ENCODE assay signal across 4 fruit fly cellular contexts in the genomic region with DNA sequence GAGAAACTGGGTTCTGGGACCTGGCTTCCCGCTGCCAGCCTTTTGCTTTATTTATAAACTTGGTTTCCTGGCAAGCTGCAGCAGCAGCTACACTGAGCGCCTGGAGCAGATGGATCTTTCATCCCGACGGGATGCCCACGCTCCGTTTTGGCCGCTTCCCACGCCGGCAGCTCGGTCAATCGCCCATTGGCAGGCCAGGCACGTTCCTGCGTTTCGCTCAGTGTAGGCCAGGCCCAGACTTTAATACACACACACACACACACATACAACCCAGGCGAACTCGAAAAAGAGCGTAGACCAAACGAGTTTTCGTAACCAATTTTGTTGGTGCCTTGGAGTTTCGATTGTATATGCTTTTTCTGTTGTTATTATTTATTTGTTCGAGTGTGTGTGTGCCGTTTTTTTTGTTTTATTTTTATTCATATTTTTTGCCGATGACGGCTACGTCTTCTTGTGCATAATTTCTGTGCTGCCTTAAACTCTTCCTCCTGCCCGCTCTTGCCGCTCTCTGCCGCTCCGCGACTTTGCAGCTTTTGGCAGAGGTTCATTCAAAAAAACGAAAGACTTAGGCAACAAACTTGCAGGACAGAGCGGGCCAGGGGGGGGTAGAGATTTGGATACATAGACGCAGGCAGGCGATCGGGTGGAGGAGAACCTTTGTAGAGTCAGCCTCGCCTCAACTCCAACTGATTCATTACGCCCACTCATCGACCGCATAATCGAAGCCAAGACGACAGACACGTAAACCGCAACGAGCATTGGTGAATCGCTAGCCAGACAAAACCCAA.
TF ChIP-seq lines count a peak whose summit lies in the region.

No protein-coding gene starts in this region.

- TF ChIP-seq CTCF in whole organism, embryonic (GFP tag; optimal IDR thresholded peaks at IDR 0.05; lab: Kevin White, UChicago): no peak

TF ChIP-seq in whole organism, embryonic, 481 proteins besides CTCF, POLR2A, EP300 and RAD21 (continues in another document):
- peak; percentile 89 for TF ChIP-seq nom (GFP tag; optimal IDR thresholded peaks at IDR 0.05; lab: Kevin White, UChicago)
- 0 out of 3 replicates have a peak, but pooled peaks have one; percentile 18 for TF ChIP-seq CG11456 (GFP tag; IDR thresholded peaks at IDR 0.05; lab: Robert Waterston, UW)
- no peak for TF ChIP-seq sqz (GFP tag; optimal IDR thresholded peaks at IDR 0.05; lab: Kevin White, UChicago)
- TF ChIP-seq chinmo (GFP tag; IDR thresholded peaks at IDR 0.05; lab: Robert Waterston, UW; ENCODE audit: partially characterized antibody): peak; percentile 60; the same call in 1 of the 4 replicates
- no peak for TF ChIP-seq Xrp1 (GFP tag; IDR thresholded peaks at IDR 0.05; lab: Robert Waterston, UW)
- TF ChIP-seq Awh (GFP tag; IDR thresholded peaks at IDR 0.05; lab: Robert Waterston, UW): no peak
- peak; percentile 30; the same call in 1 of the 3 replicates for TF ChIP-seq sr (GFP tag; IDR thresholded peaks at IDR 0.05; lab: Robert Waterston, UW)
- 0 out of 2 replicates have a peak, but pooled peaks have one; percentile 6 for TF ChIP-seq CG11247 (GFP tag; IDR thresholded peaks at IDR 0.05; lab: Robert Waterston, UW)
- no peak for TF ChIP-seq z (GFP tag; IDR thresholded peaks at IDR 0.05; lab: Robert Waterston, UW)
- TF ChIP-seq kni (GFP tag; optimal IDR thresholded peaks at IDR 0.05; lab: Kevin White, UChicago): peak; percentile 5
- peak; percentile 77 for TF ChIP-seq lbe (GFP tag; optimal IDR thresholded peaks at IDR 0.05; lab: Kevin White, UChicago)
- TF ChIP-seq slbo (GFP tag; IDR thresholded peaks at IDR 0.05; lab: Robert Waterston, UW): 0 out of 2 replicates have a peak, but pooled peaks have one; percentile 35
- TF ChIP-seq CG6854 (GFP tag; optimal IDR thresholded peaks at IDR 0.05; lab: Kevin White, UChicago): no peak
- no peak for TF ChIP-seq Mad (GFP tag; optimal IDR thresholded peaks at IDR 0.05; lab: Kevin White, UChicago)
- TF ChIP-seq CG7357 (GFP tag; IDR thresholded peaks at IDR 0.05; lab: Robert Waterston, UW): no peak
- TF ChIP-seq CG32532 (GFP tag; IDR thresholded peaks at IDR 0.05; lab: Robert Waterston, UW): 0 out of 2 replicates have a peak, but pooled peaks have one; percentile 22
- TF ChIP-seq CG18476 (GFP tag; optimal IDR thresholded peaks at IDR 0.05; lab: Kevin White, UChicago): no peak
- TF ChIP-seq Poxn (GFP tag; IDR thresholded peaks at IDR 0.05; lab: Robert Waterston, UW): no peak
- TF ChIP-seq crol (GFP tag; IDR thresholded peaks at IDR 0.05; lab: Robert Waterston, UW): peak; percentile 45

TF ChIP-seq in whole organism, prepupa, 60 proteins besides CTCF, POLR2A, EP300 and RAD21 (continues in another document):
- TF ChIP-seq CG4318 (GFP tag; optimal IDR thresholded peaks at IDR 0.05; lab: Kevin White, UChicago) (no peak), Met (GFP tag; optimal IDR thresholded peaks at IDR 0.05; lab: Kevin White, UChicago) (peak; percentile 89), fd59A (GFP tag; optimal IDR thresholded peaks at IDR 0.05; lab: Kevin White, UChicago) (peak; percentile 84), CG8319 (GFP tag; optimal IDR thresholded peaks at IDR 0.05; lab: Kevin White, UChicago) (peak; percentile 61), cyc (GFP tag; optimal IDR thresholded peaks at IDR 0.05; lab: Kevin White, UChicago) (peak; percentile 87), pdm3 (GFP tag; optimal IDR thresholded peaks at IDR 0.05; lab: Kevin White, UChicago) (no peak), CG6276 (GFP tag; optimal IDR thresholded peaks at IDR 0.05; lab: Kevin White, UChicago) (no peak), Sox102F (GFP tag; optimal IDR thresholded peaks at IDR 0.05; lab: Kevin White, UChicago) (peak; percentile 82), acj6 (GFP tag; optimal IDR thresholded peaks at IDR 0.05; lab: Kevin White, UChicago) (no peak), esn (GFP tag; optimal IDR thresholded peaks at IDR 0.05; lab: Kevin White, UChicago) (peak; percentile 95), achi (GFP tag; optimal IDR thresholded peaks at IDR 0.05; lab: Kevin White, UChicago) (no peak), CG16779 (tag; optimal IDR thresholded peaks at IDR 0.05; lab: Kevin White, UChicago) (peak; percentile 82), CG1621 (tag; optimal IDR thresholded peaks at IDR 0.05; lab: Kevin White, UChicago) (peak; percentile 81), CG6792 (GFP tag; optimal IDR thresholded peaks at IDR 0.05; lab: Kevin White, UChicago) (peak; percentile 82), CG9139 (GFP tag; optimal IDR thresholded peaks at IDR 0.05; lab: Kevin White, UChicago) (peak; percentile 49), Eip93F (GFP tag; optimal IDR thresholded peaks at IDR 0.05; lab: Kevin White, UChicago) (no peak), CG32006 (GFP tag; optimal IDR thresholded peaks at IDR 0.05; lab: Kevin White, UChicago) (peak; percentile 77), OdsH (GFP tag; optimal IDR thresholded peaks at IDR 0.05; lab: Kevin White, UChicago) (no peak), Hr39 (GFP tag; optimal IDR thresholded peaks at IDR 0.05; lab: Kevin White, UChicago) (peak; percentile 81), dsx (GFP tag; optimal IDR thresholded peaks at IDR 0.05; lab: Kevin White, UChicago; ENCODE audit: poor library complexity, severe bottlenecking) (peak; percentile 97), Ets96B (tag; optimal IDR thresholded peaks at IDR 0.05; lab: Kevin White, UChicago) (peak; percentile 82)

TF ChIP-seq in whole organism, pupa, 21 proteins besides CTCF, POLR2A, EP300 and RAD21:
- peak; percentile 85 for TF ChIP-seq Ets98B (GFP tag; IDR thresholded peaks at IDR 0.05; lab: Robert Waterston, UW)
- TF ChIP-seq CG34367 (tag; optimal IDR thresholded peaks at IDR 0.05; lab: Kevin White, UChicago): peak; percentile 73
- TF ChIP-seq EcR (GFP tag; optimal IDR thresholded peaks at IDR 0.05; lab: Kevin White, UChicago): peak; percentile 86
- TF ChIP-seq CG10348 (GFP tag; IDR thresholded peaks at IDR 0.05; lab: Robert Waterston, UW): no peak
- TF ChIP-seq D1 (tag; optimal IDR thresholded peaks at IDR 0.05; lab: Kevin White, UChicago): no peak
- TF ChIP-seq CG8159 (tag; optimal IDR thresholded peaks at IDR 0.05; lab: Kevin White, UChicago): peak; percentile 83
- TF ChIP-seq CG14655 (GFP tag; optimal IDR thresholded peaks at IDR 0.05; lab: Kevin White, UChicago): no peak
- peak; percentile 77 for TF ChIP-seq CG9948 (tag; optimal IDR thresholded peaks at IDR 0.05; lab: Kevin White, UChicago)
- TF ChIP-seq Pif1B (GFP tag; optimal IDR thresholded peaks at IDR 0.05; lab: Kevin White, UChicago): no peak
- TF ChIP-seq gl (tag; optimal IDR thresholded peaks at IDR 0.05; lab: Kevin White, UChicago): peak; percentile 74
- peak; percentile 79 for TF ChIP-seq CG17806 (tag; optimal IDR thresholded peaks at IDR 0.05; lab: Kevin White, UChicago)
- TF ChIP-seq CG13204 (GFP tag; optimal IDR thresholded peaks at IDR 0.05; lab: Kevin White, UChicago): peak; percentile 86
- peak; percentile 71 for TF ChIP-seq CG8301 (tag; optimal IDR thresholded peaks at IDR 0.05; lab: Kevin White, UChicago)
- peak; percentile 57 for TF ChIP-seq rn (GFP tag; IDR thresholded peaks at IDR 0.05; lab: Robert Waterston, UW)
- TF ChIP-seq CG4496 (GFP tag; IDR thresholded peaks at IDR 0.05; lab: Robert Waterston, UW): peak; percentile 88
- TF ChIP-seq CG15710 (tag; optimal IDR thresholded peaks at IDR 0.05; lab: Kevin White, UChicago): peak; percentile 82
- peak; percentile 52; the same call in 1 of the 2 replicates for TF ChIP-seq CG32121 (GFP tag; IDR thresholded peaks at IDR 0.05; lab: Robert Waterston, UW)
- peak; percentile 80 for TF ChIP-seq fd96Ca (GFP tag; IDR thresholded peaks at IDR 0.05; lab: Robert Waterston, UW)
- peak; percentile 84 for TF ChIP-seq Snoo (tag; optimal IDR thresholded peaks at IDR 0.05; lab: Kevin White, UChicago)
- TF ChIP-seq Pif1A (GFP tag; optimal IDR thresholded peaks at IDR 0.05; lab: Kevin White, UChicago): no peak
- TF ChIP-seq CG12605 (GFP tag; IDR thresholded peaks at IDR 0.05; lab: Robert Waterston, UW): peak; percentile 54; the same call in 1 of the 2 replicates
TF ChIP-seq in whole organism, pupa: peak in this region for 16.

TF ChIP-seq in whole organism, wandering third instar larva, 38 proteins besides CTCF, POLR2A, EP300 and RAD21 (continues in another document):
- TF ChIP-seq br (GFP tag; optimal IDR thresholded peaks at IDR 0.05; lab: Kevin White, UChicago) (peak; percentile 91), OdsH (GFP tag; optimal IDR thresholded peaks at IDR 0.05; lab: Kevin White, UChicago) (peak; percentile 86), jim (GFP tag; optimal IDR thresholded peaks at IDR 0.05; lab: Kevin White, UChicago) (no peak), h (GFP tag; optimal IDR thresholded peaks at IDR 0.05; lab: Kevin White, UChicago) (peak; percentile 87), Dif (GFP tag; optimal IDR thresholded peaks at IDR 0.05; lab: Kevin White, UChicago; ENCODE audit: partially characterized antibody) (no peak), psq (GFP tag; optimal IDR thresholded peaks at IDR 0.05; lab: Kevin White, UChicago) (peak; percentile 72), N (GFP tag; optimal IDR thresholded peaks at IDR 0.05; lab: Kevin White, UChicago) (no peak), CG9705 (GFP tag; optimal IDR thresholded peaks at IDR 0.05; lab: Kevin White, UChicago) (peak; percentile 83), dsf (GFP tag; optimal IDR thresholded peaks at IDR 0.05; lab: Kevin White, UChicago; ENCODE audit: borderline replicate concordance) (no peak), tai (GFP tag; optimal IDR thresholded peaks at IDR 0.05; lab: Kevin White, UChicago) (no peak), Abd-B (GFP tag; optimal IDR thresholded peaks at IDR 0.05; lab: Kevin White, UChicago) (no peak), Hr78 (GFP tag; optimal IDR thresholded peaks at IDR 0.05; lab: Kevin White, UChicago) (no peak), CG32264 (GFP tag; optimal IDR thresholded peaks at IDR 0.05; lab: Kevin White, UChicago) (peak; percentile 43), brk (GFP tag; optimal IDR thresholded peaks at IDR 0.05; lab: Kevin White, UChicago) (no peak), CrebA (GFP tag; optimal IDR thresholded peaks at IDR 0.05; lab: Kevin White, UChicago; ENCODE audit: borderline replicate concordance) (no peak), Rel (GFP tag; optimal IDR thresholded peaks at IDR 0.05; lab: Kevin White, UChicago) (peak; percentile 39), Rel (tag; optimal IDR thresholded peaks at IDR 0.05; lab: Kevin White, UChicago) (peak; percentile 67), sage (GFP tag; optimal IDR thresholded peaks at IDR 0.05; lab: Kevin White, UChicago) (no peak), dmrt93B (GFP tag; optimal IDR thresholded peaks at IDR 0.05; lab: Kevin White, UChicago) (peak; percentile 63), Myc (optimal IDR thresholded peaks at IDR 0.05; lab: Kevin White, UChicago) (no peak), Sp1 (GFP tag; optimal IDR thresholded peaks at IDR 0.05; lab: Kevin White, UChicago) (peak; percentile 86), ey (GFP tag; optimal IDR thresholded peaks at IDR 0.05; lab: Kevin White, UChicago) (peak; percentile 90), Jra (GFP tag; optimal IDR thresholded peaks at IDR 0.05; lab: Kevin White, UChicago) (no peak), pan (optimal IDR thresholded peaks at IDR 0.05; lab: Kevin White, UChicago) (no peak), dl (GFP tag; optimal IDR thresholded peaks at IDR 0.05; lab: Kevin White, UChicago; ENCODE audit: insufficient read depth in 1 of 2, partially characterized antibody in 2 of 2) (no peak)
